Fruit fly (Drosophila melanogaster): ENCODE data around the gene XRCC1.
A peak's percentile ranks its signal among the peaks of the same experiment; 100 is the strongest.

Gene XRCC1

DNA sequence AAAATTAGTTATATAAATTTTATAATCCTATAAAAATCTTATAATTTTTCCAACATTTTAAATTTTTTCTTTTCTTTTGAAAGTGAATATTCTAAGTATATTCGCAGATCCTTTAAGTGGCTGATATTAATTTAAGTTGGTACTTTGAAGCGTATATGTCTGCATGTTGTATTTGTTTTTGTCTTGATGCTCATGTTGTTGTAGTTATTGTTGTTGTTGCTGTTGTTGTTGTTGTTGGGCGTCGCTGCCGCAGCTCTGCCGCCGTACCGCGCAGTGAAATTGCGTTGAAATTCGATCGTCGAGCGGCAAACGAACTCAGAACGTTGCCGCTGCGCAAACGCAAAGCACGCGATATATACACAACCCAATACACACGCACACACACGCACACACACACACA lies 33.9 kb upstream of the XRCC1 start, which contains the start of gene CG42749:
Gene CG42749, plus strand, starts transcription at position 301 of the 400 bp plus-strand sequence.
- TF ChIP-seq Dfd (GFP tag; optimal IDR thresholded peaks at IDR 0.05) (peak; percentile 46), CG32264 (GFP tag; optimal IDR thresholded peaks at IDR 0.05) (no peak)

DNA sequence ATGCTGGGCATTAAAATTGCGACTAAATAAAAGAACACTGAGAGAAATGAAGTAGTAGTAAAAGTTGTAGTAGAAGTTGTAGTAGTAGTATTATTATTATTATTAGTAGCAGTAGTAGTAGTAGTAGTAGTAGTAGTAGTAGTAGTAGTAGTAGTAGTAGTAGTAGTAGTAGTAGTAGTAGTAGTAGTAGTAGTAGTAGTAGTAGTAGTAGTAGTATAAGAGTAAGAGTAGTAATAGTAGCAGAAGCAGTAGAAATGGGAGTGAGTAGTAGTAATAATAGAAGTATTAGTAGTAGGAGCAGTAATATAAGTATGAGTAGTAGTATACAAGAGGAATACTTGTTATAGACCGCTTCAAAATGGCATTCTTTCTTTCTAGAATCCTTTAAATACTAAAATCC lies 29.7 kb upstream of the XRCC1 start:
- TF ChIP-seq h (GFP tag; optimal IDR thresholded peaks at IDR 0.05) (no peak), Jra (GFP tag; optimal IDR thresholded peaks at IDR 0.05) (no peak), foxo (GFP tag; optimal IDR thresholded peaks at IDR 0.05) (peak in 1 of 2 experiments; percentile 15)

DNA sequence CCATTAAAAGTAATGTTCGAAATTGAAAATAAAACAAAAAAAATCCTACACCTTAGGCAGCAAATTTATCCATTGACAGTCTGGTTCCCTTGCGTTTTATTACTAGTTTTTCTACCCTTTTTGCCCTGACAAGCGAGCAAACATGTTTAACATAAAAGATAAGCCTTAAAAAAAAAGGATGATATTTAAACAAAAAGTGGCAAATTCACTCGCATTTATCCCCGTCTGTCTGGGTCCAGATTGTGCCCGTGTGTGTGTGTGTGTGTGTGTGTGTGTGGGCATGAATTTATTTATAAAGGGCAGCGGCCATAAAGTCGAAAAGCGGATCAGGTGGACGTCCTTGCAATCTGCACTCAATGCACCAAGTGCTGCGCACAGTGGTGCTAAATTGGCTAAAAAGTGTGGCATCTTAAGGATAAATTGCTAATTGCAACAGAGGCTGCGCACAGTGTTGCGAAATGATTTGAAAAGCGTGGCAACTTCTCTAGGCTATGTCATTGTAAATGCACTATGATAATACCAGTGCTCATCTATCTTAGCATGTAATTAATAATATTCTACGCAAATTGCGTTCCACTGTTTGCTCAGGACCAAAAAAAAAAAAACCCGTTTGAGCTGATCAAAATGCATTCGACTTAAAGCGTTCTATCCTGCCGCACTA lies 28.9 kb upstream of the XRCC1 start:
- TF ChIP-seq foxo (GFP tag; optimal IDR thresholded peaks at IDR 0.05) (peak in 1 of 2 experiments; percentile 38), fru (GFP tag; optimal IDR thresholded peaks at IDR 0.05) (peak; percentile 18), Hr78 (GFP tag; optimal IDR thresholded peaks at IDR 0.05) (no peak), N (GFP tag; optimal IDR thresholded peaks at IDR 0.05) (no peak), Mio (GFP tag; optimal IDR thresholded peaks at IDR 0.05) (no peak), OdsH (GFP tag; optimal IDR thresholded peaks at IDR 0.05) (peak; percentile 14), br (GFP tag; optimal IDR thresholded peaks at IDR 0.05) (peak; percentile 44), HLH106 (tag; optimal IDR thresholded peaks at IDR 0.05) (peak; percentile 41), rgr (GFP tag; optimal IDR thresholded peaks at IDR 0.05) (peak; percentile 28), Myc (optimal IDR thresholded peaks at IDR 0.05) (no peak), Hr83 (GFP tag; optimal IDR thresholded peaks at IDR 0.05; ENCODE audit: poor library complexity, severe bottlenecking) (no peak), jim (GFP tag; optimal IDR thresholded peaks at IDR 0.05) (no peak), Hnf4 (GFP tag; optimal IDR thresholded peaks at IDR 0.05) (no peak), Sp1 (GFP tag; optimal IDR thresholded peaks at IDR 0.05) (peak; percentile 11), Dfd (GFP tag; optimal IDR thresholded peaks at IDR 0.05) (peak; percentile 30), woc (GFP tag; optimal IDR thresholded peaks at IDR 0.05) (peak; percentile 45), CG9705 (GFP tag; optimal IDR thresholded peaks at IDR 0.05) (no peak), tai (GFP tag; optimal IDR thresholded peaks at IDR 0.05) (no peak), dmrt93B (GFP tag; optimal IDR thresholded peaks at IDR 0.05) (peak; percentile 12), Dif (GFP tag; optimal IDR thresholded peaks at IDR 0.05; ENCODE audit: partially characterized antibody) (no peak), Jra (GFP tag; optimal IDR thresholded peaks at IDR 0.05) (no peak), h (GFP tag; optimal IDR thresholded peaks at IDR 0.05) (peak; percentile 36), psq (GFP tag; optimal IDR thresholded peaks at IDR 0.05) (no peak)

DNA sequence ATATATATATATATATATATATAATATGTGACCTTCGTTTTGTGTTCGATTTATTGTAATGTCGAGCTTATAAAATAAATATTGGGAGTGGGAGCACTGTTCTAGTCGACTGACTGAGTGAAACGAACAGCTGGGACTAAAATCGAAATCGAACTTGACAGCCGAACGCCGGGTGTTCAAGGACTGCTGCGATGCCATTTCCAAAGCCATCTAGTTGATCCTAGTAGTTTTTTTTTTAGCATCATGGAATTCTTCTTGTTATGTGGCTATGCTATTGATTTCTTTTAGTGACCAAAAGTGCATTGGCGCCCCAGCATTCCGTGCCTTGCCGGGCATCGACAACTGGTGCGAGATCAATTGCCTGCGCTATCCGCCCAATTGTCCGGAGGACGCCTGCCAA lies 24.1 kb upstream of the XRCC1 start, which contains the start of gene CG3323:
Gene CG3323, minus strand, starts transcription at position 101 of the 400 bp plus-strand sequence.
- no peak for TF ChIP-seq dmrt93B (GFP tag; optimal IDR thresholded peaks at IDR 0.05)
- TF ChIP-seq brk (GFP tag; optimal IDR thresholded peaks at IDR 0.05), result no peak
- no peak for TF ChIP-seq jim (GFP tag; optimal IDR thresholded peaks at IDR 0.05)
- no peak for TF ChIP-seq fru (GFP tag; optimal IDR thresholded peaks at IDR 0.05)
- no peak for TF ChIP-seq Hr83 (GFP tag; optimal IDR thresholded peaks at IDR 0.05; ENCODE audit: poor library complexity, severe bottlenecking)
- no peak for TF ChIP-seq h (GFP tag; optimal IDR thresholded peaks at IDR 0.05)
- TF ChIP-seq dsf (GFP tag; optimal IDR thresholded peaks at IDR 0.05; ENCODE audit: borderline replicate concordance), result no peak
- TF ChIP-seq CG9705 (GFP tag; optimal IDR thresholded peaks at IDR 0.05), result no peak
- TF ChIP-seq Hnf4 (GFP tag; optimal IDR thresholded peaks at IDR 0.05), result no peak
- TF ChIP-seq Dfd (GFP tag; optimal IDR thresholded peaks at IDR 0.05), result no peak

DNA sequence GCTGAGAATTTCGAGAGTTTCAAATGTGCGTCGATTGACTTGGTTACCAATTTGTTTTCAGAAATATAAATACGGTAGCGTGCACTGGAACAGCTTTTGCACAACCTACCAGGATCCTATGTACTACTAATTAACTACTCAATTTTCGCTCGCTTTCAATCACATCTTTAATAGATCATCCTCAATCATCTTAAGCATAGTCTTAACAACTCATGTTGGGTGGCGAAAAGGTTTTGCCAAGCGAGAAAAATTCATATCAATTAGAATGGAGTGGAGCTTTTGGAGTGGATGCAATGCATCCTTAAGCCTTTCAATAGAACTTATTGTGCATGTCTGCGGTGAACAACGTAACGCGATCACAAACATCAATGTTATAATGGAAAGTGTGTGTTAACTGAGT lies 22.4 kb upstream of the XRCC1 start, which contains the start of gene CG17764:
Gene CG17764, minus strand, starts transcription at position 101 of the 400 bp plus-strand sequence.
- TF ChIP-seq CG32264 (GFP tag; optimal IDR thresholded peaks at IDR 0.05) (no peak), Rel (GFP tag; optimal IDR thresholded peaks at IDR 0.05) (no peak), Rel (tag; optimal IDR thresholded peaks at IDR 0.05) (no peak), HLH106 (tag; optimal IDR thresholded peaks at IDR 0.05) (no peak), Mio (GFP tag; optimal IDR thresholded peaks at IDR 0.05) (no peak), OdsH (GFP tag; optimal IDR thresholded peaks at IDR 0.05) (no peak), lola (GFP tag; optimal IDR thresholded peaks at IDR 0.05) (no peak), dmrt93B (GFP tag; optimal IDR thresholded peaks at IDR 0.05) (no peak), brk (GFP tag; optimal IDR thresholded peaks at IDR 0.05) (no peak)

DNA sequence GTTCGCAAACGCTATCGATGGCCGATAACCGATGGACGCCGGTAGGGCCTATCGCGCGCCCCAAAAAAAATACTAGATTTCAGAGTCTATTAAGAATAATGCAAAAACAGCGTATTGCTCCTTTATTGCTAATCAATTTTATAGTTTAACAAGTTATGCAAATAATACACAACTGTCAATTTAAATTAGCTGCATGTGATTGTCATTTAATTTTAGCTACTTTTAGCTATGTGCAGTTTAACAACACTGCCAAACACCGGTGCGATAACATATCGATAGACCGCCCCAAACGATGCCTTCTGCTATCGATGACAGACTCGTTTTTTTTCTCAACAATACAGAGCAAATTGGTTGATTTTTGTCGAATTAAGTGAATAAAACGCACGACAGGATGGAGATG lies 20.7 kb upstream of the XRCC1 start, which contains the start of the genes Cdk7 and snf:
Gene Cdk7, minus strand, starts transcription at position 21 of the 400 bp plus-strand sequence.
Gene snf, plus strand, starts transcription at position 280 of the 400 bp plus-strand sequence.
- TF ChIP-seq ey (GFP tag; optimal IDR thresholded peaks at IDR 0.05), result peak; percentile 33
- peak; percentile 56 for TF ChIP-seq Myc (optimal IDR thresholded peaks at IDR 0.05)
- no peak for TF ChIP-seq Dfd (GFP tag; optimal IDR thresholded peaks at IDR 0.05)
- TF ChIP-seq Sp1 (GFP tag; optimal IDR thresholded peaks at IDR 0.05), result peak; percentile 24
- TF ChIP-seq CG32264 (GFP tag; optimal IDR thresholded peaks at IDR 0.05), result no peak
- peak; percentile 20 for TF ChIP-seq Hr83 (GFP tag; optimal IDR thresholded peaks at IDR 0.05; ENCODE audit: poor library complexity, severe bottlenecking)
- peak; percentile 30 for TF ChIP-seq Vsx2 (GFP tag; optimal IDR thresholded peaks at IDR 0.05; ENCODE audit: partially characterized antibody)
- no peak for TF ChIP-seq Jra (GFP tag; optimal IDR thresholded peaks at IDR 0.05)
- TF ChIP-seq psq (GFP tag; optimal IDR thresholded peaks at IDR 0.05), result peak; percentile 32
- TF ChIP-seq foxo (GFP tag; optimal IDR thresholded peaks at IDR 0.05), result peak in 1 of 2 experiments; percentile 63
- TF ChIP-seq dl (GFP tag; optimal IDR thresholded peaks at IDR 0.05; ENCODE audit: insufficient read depth in 1 of 2, partially characterized antibody in 2 of 2), result no peak
- no peak for TF ChIP-seq woc (GFP tag; optimal IDR thresholded peaks at IDR 0.05)
- TF ChIP-seq HLH106 (tag; optimal IDR thresholded peaks at IDR 0.05), result peak; percentile 43
- TF ChIP-seq lola (GFP tag; optimal IDR thresholded peaks at IDR 0.05), result no peak
- TF ChIP-seq fru (GFP tag; optimal IDR thresholded peaks at IDR 0.05), result peak; percentile 49
- peak; percentile 28 for TF ChIP-seq OdsH (GFP tag; optimal IDR thresholded peaks at IDR 0.05)
- peak; percentile 8 for TF ChIP-seq sv (GFP tag; optimal IDR thresholded peaks at IDR 0.05)
- TF ChIP-seq br (GFP tag; optimal IDR thresholded peaks at IDR 0.05), result no peak
- no peak for TF ChIP-seq pan (optimal IDR thresholded peaks at IDR 0.05)
- no peak for TF ChIP-seq Rel (GFP tag; optimal IDR thresholded peaks at IDR 0.05)
- TF ChIP-seq Rel (tag; optimal IDR thresholded peaks at IDR 0.05), result no peak
- TF ChIP-seq rgr (GFP tag; optimal IDR thresholded peaks at IDR 0.05), result peak; percentile 47
- no peak for TF ChIP-seq brk (GFP tag; optimal IDR thresholded peaks at IDR 0.05)

Data from whole organism, wandering third instar larva.